Fruit fly (Drosophila melanogaster): ENCODE data around the gene Aldh.

Aldh gene

DNA sequence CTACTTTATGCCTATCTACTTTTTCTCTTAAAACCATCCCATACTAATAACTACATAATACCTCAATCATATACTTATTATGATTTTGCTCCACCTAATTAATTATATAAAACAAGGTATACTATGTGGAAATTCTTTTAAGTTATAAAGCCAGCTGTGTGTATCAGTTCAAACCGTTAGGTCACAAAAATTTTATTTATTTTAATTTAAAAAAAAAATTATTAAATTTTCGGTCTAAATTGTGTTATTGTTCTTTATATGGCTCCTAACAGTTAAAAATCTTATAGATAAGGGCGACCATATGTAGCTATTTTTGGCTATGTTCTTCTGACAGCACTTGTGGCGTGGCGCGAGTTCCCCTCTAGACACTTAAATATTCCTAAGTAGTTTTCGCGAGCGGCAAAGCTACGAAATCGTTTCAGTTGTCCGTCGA is at the start of gene Aldh:
Gene Aldh, plus strand, starts transcription at position 150 of the 433 bp plus-strand sequence.
- TF ChIP-seq Myc (optimal IDR thresholded peaks at IDR 0.05) (no peak), ttk (optimal IDR thresholded peaks at IDR 0.05) (no peak), Sin3A (optimal IDR thresholded peaks at IDR 0.05) (no peak), insv (optimal IDR thresholded peaks at IDR 0.05) (no peak), psq (optimal IDR thresholded peaks at IDR 0.05) (no peak), h (optimal IDR thresholded peaks at IDR 0.05) (no peak)

DNA sequence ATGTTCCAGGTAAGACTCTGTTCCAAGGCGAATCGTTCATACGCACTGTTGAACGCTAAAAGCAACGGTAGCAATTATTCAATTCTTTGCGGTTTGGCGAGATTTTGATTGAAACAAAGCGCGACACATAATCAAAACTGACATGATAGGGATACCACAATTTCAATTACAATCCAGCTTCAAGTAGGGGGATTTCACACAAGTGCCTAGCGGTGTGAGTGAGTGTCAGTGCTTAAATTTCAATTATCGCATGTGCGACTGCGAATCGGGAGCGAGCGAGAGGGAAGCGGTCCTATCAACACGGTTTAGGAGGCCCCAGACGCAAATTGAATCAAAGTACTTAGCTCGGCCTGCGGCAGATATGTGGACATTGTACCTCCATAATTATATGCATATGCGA is 48.3 kb upstream of the Aldh start:
- TF ChIP-seq Sin3A (optimal IDR thresholded peaks at IDR 0.05), result no peak
- no peak for TF ChIP-seq insv (optimal IDR thresholded peaks at IDR 0.05)
- TF ChIP-seq ttk (optimal IDR thresholded peaks at IDR 0.05), result no peak
- TF ChIP-seq h (optimal IDR thresholded peaks at IDR 0.05), result no peak
- no peak for TF ChIP-seq psq (optimal IDR thresholded peaks at IDR 0.05)
- no peak for TF ChIP-seq Myc (optimal IDR thresholded peaks at IDR 0.05)

DNA sequence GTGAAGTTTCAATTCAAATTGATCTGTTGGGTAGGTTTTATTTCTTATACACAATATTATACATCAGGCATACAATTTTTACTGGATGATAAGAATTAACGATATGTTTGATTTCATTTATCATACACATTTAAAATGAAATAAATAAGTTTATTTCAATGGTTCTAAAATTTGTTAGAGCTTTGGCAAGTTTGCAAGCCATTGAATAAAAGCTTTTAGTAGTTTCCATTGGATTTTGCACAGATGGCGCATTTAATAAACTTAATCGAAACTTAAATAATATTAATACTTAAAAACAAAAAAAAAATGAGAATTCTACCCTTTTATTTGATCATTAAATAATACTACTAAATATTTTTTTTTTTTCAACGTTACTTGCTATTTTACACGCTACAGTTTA is 45.2 kb upstream of the Aldh start:
- TF ChIP-seq insv (optimal IDR thresholded peaks at IDR 0.05) (no peak), h (optimal IDR thresholded peaks at IDR 0.05) (no peak), Myc (optimal IDR thresholded peaks at IDR 0.05) (no peak), Sin3A (optimal IDR thresholded peaks at IDR 0.05) (no peak), psq (optimal IDR thresholded peaks at IDR 0.05) (no peak), ttk (optimal IDR thresholded peaks at IDR 0.05) (no peak)

DNA sequence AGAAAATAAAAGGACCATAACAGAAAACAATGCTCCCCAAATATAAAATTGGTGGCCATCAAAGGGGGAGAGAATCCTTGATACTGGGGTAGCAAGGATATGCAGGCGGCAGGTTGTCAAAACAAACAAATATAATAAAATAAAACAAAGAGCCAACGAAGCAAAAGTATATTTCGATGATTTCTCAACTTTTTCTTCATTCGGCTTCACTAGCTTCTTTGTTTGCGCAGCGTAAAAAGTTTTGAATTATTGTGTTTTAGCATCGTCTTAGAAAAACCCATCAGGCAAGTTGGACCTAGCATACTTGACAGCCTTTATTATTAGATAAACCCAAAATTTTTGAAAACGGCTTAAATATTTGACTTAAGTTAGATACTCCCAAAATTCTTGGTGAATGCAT is 44.7 kb upstream of the Aldh start, which contains the start of gene CG3748:
Gene CG3748, plus strand, starts transcription at position 301 of the 400 bp plus-strand sequence.
- TF ChIP-seq Myc (optimal IDR thresholded peaks at IDR 0.05) (no peak), psq (optimal IDR thresholded peaks at IDR 0.05) (no peak), insv (optimal IDR thresholded peaks at IDR 0.05) (no peak), Sin3A (optimal IDR thresholded peaks at IDR 0.05) (no peak), ttk (optimal IDR thresholded peaks at IDR 0.05) (no peak), h (optimal IDR thresholded peaks at IDR 0.05) (no peak)

DNA sequence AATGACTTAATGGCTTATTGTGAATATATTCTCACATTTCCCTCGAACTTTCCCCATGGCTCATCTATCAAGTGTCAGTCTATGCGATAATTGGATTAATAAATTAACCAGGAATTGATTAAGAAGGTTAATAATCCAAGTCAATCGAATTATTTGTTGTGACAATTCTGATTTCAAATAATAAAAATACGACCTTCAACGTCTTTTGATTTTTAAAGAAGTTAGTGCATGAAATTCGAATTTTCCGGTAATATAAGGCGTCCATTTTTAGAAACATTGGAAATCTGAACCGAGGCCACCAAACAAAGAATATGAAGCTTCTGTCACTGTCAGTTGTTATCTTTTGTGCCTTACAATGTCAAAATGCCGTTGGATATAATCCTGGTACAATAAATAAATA is 37.9 kb upstream of the Aldh start, which contains the start of gene CG43350:
Gene CG43350, plus strand, starts transcription at position 301 of the 400 bp plus-strand sequence.
- TF ChIP-seq Sin3A (optimal IDR thresholded peaks at IDR 0.05) (no peak), h (optimal IDR thresholded peaks at IDR 0.05) (no peak), psq (optimal IDR thresholded peaks at IDR 0.05) (no peak), insv (optimal IDR thresholded peaks at IDR 0.05) (no peak), Myc (optimal IDR thresholded peaks at IDR 0.05) (no peak), ttk (optimal IDR thresholded peaks at IDR 0.05) (no peak)

DNA sequence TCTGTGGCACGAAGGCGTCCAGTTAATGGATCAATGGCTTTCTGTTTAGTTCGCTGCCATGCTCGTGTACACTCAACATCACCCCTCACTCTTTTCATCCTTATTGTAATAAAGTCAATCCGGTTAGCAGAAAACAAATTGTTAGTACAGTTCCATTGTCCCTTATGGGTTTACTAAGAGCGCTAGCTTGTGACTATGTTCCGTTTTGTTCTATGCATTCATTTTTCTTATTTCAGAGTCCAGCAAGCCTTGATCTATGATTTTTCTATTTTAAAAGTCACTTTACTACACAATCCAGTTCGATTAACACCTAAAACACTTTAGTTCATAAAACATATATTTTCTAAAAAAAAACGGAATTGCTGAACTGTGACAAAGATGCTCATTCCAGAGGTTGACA is 37.0 kb upstream of the Aldh start, which contains the start of gene CG13110:
Gene CG13110, plus strand, starts transcription at position 301 of the 400 bp plus-strand sequence.
- TF ChIP-seq insv (optimal IDR thresholded peaks at IDR 0.05) (no peak), ttk (optimal IDR thresholded peaks at IDR 0.05) (no peak), psq (optimal IDR thresholded peaks at IDR 0.05) (no peak), Sin3A (optimal IDR thresholded peaks at IDR 0.05) (no peak), Myc (optimal IDR thresholded peaks at IDR 0.05) (no peak), h (optimal IDR thresholded peaks at IDR 0.05) (no peak)

DNA sequence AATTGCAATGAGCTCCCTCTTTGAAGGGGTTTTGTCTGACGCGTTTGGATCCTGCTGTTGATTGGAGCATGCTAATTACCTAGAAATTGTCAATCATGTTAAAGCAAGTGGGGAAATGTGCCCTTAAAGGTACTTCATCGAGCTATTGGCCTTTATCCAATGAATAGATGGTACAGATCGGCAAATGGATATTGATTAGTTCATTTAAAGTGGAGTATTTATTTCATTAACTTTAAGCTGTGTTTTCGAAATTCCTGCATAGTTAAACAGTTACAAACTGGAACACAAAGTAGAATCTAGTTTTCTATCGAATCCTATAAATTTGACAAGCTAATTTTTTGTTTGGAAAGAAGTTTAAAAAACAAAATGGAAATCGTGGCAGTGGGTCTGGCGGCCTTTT is 19.8 kb upstream of the Aldh start, which contains the start of gene CG34181:
Gene CG34181, plus strand, starts transcription at position 301 of the 400 bp plus-strand sequence.
- TF ChIP-seq insv (optimal IDR thresholded peaks at IDR 0.05) (no peak), Myc (optimal IDR thresholded peaks at IDR 0.05) (no peak), ttk (optimal IDR thresholded peaks at IDR 0.05) (no peak), h (optimal IDR thresholded peaks at IDR 0.05) (no peak), psq (optimal IDR thresholded peaks at IDR 0.05) (no peak), Sin3A (optimal IDR thresholded peaks at IDR 0.05) (no peak)

DNA sequence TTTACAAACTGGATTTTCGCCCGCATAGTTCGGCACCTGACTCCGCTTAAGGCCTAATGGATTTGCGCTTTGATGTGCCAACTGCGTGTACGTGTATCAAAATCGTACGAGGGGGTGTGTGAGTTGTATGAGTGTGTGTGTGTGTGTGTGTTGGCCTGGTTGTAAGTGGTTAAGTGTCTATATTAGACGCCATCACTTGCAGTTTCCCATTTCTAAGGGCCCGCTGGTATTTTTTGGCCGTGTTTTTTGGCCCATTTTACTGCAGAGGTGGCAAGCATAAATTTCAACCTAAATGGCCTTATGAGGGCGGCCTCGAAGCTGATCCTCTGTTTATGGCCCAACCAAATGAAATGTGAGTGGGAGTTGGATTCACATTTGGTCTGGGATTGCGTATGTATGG is 17.5 kb upstream of the Aldh start:
- no peak for TF ChIP-seq Myc (optimal IDR thresholded peaks at IDR 0.05)
- TF ChIP-seq psq (optimal IDR thresholded peaks at IDR 0.05), result no peak
- no peak for TF ChIP-seq ttk (optimal IDR thresholded peaks at IDR 0.05)
- no peak for TF ChIP-seq insv (optimal IDR thresholded peaks at IDR 0.05)
- TF ChIP-seq Sin3A (optimal IDR thresholded peaks at IDR 0.05), result no peak
- no peak for TF ChIP-seq h (optimal IDR thresholded peaks at IDR 0.05)

DNA sequence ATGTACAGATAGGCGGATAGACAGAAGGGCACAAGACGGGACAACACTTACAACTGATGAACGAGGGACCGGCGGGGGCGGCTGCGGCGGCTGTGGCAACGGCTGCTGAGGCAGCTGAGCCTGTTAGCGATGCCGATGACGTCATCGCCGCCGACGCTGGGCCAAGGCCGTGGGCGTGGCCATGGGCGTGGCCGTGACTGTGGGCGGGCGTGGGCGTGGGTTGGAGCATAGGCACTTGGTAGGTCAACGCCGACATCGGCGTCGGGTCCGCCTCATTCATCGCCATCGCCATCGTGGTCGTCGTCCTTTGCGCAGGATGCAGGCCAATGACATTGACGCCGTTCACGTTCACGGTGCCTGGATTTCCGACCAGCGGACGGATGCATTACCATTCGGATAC is 9.4 kb upstream of the Aldh start:
- TF ChIP-seq ttk (optimal IDR thresholded peaks at IDR 0.05) (no peak), Myc (optimal IDR thresholded peaks at IDR 0.05) (no peak)

DNA sequence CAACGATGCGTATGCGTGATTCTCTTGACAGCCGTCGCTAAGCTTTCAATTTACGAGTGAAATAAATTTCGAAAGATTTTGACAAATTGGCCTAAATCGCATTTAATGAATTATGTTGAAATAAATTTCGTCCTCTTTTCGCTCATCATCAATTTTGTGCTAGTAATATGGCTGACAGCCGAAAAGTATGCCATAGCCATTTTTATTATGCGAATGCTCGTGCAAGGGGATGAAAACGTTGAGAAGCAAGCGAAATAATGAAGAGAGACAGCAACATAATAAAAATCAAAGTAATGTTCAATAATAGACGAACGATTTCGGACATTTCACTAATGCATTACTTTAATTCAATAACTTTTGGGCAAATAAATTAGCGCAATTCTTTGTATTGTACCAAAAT is 919 bp upstream of the Aldh start:
- TF ChIP-seq Sin3A (optimal IDR thresholded peaks at IDR 0.05) (no peak), ttk (optimal IDR thresholded peaks at IDR 0.05) (no peak), Myc (optimal IDR thresholded peaks at IDR 0.05) (no peak), psq (optimal IDR thresholded peaks at IDR 0.05) (no peak), insv (optimal IDR thresholded peaks at IDR 0.05) (no peak), h (optimal IDR thresholded peaks at IDR 0.05) (no peak)

DNA sequence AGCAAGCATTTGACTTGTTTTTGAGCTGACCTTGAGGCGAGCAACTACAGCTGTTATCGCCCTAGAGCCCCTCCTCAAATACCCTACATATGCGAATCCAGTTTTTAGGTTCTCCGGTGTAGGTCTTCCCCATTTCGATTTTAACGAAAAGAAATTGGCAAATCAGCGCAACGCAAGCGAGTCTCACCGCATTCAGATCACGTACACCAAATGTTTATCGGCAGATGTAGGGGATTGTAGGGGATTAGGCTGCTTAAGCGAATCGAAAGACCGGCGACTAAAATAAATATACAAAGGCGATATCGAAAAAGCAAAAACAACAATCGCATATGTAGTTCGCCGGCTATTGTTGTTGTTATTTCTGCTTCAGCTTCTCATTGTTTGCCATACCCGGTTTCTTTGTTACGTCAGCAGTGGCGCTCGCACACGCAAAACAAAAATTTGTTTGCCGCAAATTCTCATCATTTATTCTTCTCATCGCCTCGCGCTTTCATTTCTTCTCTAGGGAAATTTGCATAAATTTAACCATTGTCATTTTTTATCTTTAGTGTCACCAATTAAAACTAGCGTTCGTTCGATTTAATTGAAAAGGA is 920 bp downstream of the Aldh start:
- TF ChIP-seq Sin3A (optimal IDR thresholded peaks at IDR 0.05) (no peak), ttk (optimal IDR thresholded peaks at IDR 0.05) (no peak), insv (optimal IDR thresholded peaks at IDR 0.05) (no peak), h (optimal IDR thresholded peaks at IDR 0.05) (no peak), Myc (optimal IDR thresholded peaks at IDR 0.05) (no peak), psq (optimal IDR thresholded peaks at IDR 0.05) (no peak)

DNA sequence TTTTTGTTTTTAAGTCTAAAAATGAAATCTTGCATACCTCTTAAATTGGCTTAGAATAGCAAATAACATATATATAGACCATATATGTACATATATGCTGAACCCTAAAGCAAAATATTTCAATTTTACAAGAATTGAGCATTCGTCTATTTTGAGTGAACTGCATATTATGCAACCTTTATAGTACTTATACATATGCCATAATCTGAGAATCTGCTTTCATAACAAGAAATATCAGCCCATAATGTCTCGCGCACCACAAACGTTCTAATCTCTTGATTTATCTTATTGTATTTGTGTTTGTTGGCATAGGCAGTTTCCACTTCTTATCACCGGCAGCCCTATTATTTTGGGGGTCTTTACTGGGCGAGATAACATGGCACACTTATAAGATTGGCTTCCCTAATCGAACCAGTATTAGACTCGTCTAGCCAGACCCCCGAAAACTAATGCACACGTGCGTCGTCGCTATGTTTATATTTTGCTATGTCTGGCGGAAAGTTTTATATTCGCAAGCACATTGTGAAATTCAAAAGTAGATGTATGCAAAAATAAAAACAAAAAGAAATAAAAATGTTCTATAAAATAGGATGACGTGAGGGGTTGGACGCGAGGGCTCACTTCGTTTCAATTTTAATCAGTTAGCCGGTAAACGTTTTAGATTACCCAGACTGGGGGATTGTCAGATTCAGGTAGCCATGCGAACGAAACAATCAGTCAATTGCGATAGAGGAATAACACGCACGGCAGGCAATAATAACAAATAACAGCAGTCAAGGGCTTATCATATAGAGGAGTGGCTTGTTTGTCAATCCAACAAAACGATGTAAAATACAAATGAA is 2.0 kb downstream of the Aldh start:
- no peak for TF ChIP-seq h (optimal IDR thresholded peaks at IDR 0.05)
- no peak for TF ChIP-seq psq (optimal IDR thresholded peaks at IDR 0.05)
- TF ChIP-seq ttk (optimal IDR thresholded peaks at IDR 0.05), result no peak
- no peak for TF ChIP-seq insv (optimal IDR thresholded peaks at IDR 0.05)
- no peak for TF ChIP-seq Myc (optimal IDR thresholded peaks at IDR 0.05)
- TF ChIP-seq Sin3A (optimal IDR thresholded peaks at IDR 0.05), result no peak
